Worm (Caenorhabditis elegans) whole organism, L4/young adult: ENCODE measurements around the gene sec-22.

Experiments
- W03F9.2 ChIP-seq: fragments of 150-350 bp; optimal IDR thresholded peaks from 2 replicates; lab custom pipeline; 2014; ENCODE audit warnings: missing biosample characterization, missing genetic modification characterization
- him-1 ChIP-seq: sonication (generic microtip); optimal IDR thresholded peaks from 2 replicates; lab custom pipeline; 2016; ENCODE audit warnings: missing genotype, missing genetic modification reagents, missing genetic modification characterization, missing compliant biosample characterization

DNA sequence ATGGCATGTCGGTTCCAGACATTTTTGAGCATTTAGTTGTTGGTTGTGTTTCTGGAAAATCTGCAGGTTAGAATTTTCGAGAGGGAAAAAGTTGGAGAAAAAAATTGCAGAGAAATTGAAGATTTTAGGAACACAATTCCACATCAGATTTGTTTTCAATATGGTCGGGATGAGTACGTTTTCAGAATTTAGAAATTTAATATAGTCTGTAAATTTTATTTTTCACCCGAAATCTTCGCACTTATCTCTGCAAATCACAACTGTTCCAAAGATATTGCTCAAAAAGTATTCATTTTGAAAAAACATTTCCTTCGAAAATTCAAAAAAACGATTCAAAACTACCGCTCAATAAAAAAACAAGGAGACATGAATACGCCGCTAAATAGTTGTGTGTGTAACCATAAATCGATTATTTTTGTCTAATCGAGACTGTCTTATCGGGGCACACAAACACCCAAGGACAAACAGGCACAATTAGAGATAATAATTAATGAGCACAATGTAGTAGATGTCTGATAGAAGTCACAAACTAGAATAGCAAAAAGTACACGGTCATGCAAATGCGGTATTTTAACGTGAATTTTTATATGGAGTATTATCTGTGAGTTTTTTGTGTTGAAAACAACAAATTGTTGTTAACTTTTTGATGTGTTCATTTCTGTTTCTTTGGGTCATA is 10.9 kb downstream of the sec-22 start, which contains the start of gene vpat-1:
- no peak for TF ChIP-seq W03F9.2 (tag; lab: Kevin White, UChicago)
- TF ChIP-seq him-1 (tag; lab: Kevin White, UChicago): no peak
